Worm (Caenorhabditis elegans) whole organism, late embryonic: ENCODE results near the gene rga-5.
A peak's percentile ranks its signal among the peaks of the same experiment; 100 is the strongest.

ENCODE experiments used
- C38D4.7 ChIP-seq: fragments of 200-800 bp; sonication (Bioruptor generic); optimal IDR thresholded peaks from 2 replicates; lab custom pipeline; 2018; ENCODE audit warnings: mild to moderate bottlenecking, missing genetic modification characterization, moderate library complexity, missing compliant biosample characterization
- F13H6.1 ChIP-seq: sonication (generic microtip); optimal IDR thresholded peaks from 2 replicates; lab custom pipeline; 2016; ENCODE audit warnings: missing genetic modification characterization, missing compliant biosample characterization
- K02D7.2 ChIP-seq: sonication (generic microtip); optimal IDR thresholded peaks from 2 replicates; lab custom pipeline; 2017; ENCODE audit warnings: mild to moderate bottlenecking, missing genetic modification characterization, missing compliant biosample characterization
- K09A11.1 ChIP-seq: sonication (generic microtip); optimal IDR thresholded peaks from 2 replicates; lab custom pipeline; 2017; ENCODE audit warnings: antibody characterized with exemption, mild to moderate bottlenecking, missing genetic modification characterization, missing compliant biosample characterization; ENCODE audit not compliant: insufficient read depth
- T23F11.4 ChIP-seq: fragments of 200-800 bp; sonication (Bioruptor generic); optimal IDR thresholded peaks from 2 replicates; lab custom pipeline; 2018; ENCODE audit warnings: mild to moderate bottlenecking, missing genetic modification characterization, missing compliant biosample characterization
- Y22D7AL.16 ChIP-seq: sonication (generic microtip); optimal IDR thresholded peaks from 2 replicates; lab custom pipeline; 2016; ENCODE audit warnings: missing genetic modification characterization, missing compliant biosample characterization
- ahr-1 ChIP-seq: sonication (generic microtip); optimal IDR thresholded peaks from 2 replicates; lab custom pipeline; 2016; ENCODE audit warnings: missing genetic modification characterization, missing compliant biosample characterization
- ama-1 ChIP-seq: fragments of 150-350 bp; optimal IDR thresholded peaks from 2 replicates; lab custom pipeline; 2014
- ceh-14 ChIP-seq: sonication (generic microtip); optimal IDR thresholded peaks from 2 replicates; lab custom pipeline; 2016; ENCODE audit warnings: missing genotype, missing genetic modification characterization, missing compliant biosample characterization
- ceh-18 ChIP-seq: sonication (generic microtip); optimal IDR thresholded peaks from 2 replicates; lab custom pipeline; 2016; ENCODE audit warnings: missing genetic modification characterization, missing compliant biosample characterization
- ceh-30 ChIP-seq: fragments of 150-350 bp; optimal IDR thresholded peaks from 2 replicates; lab custom pipeline; 2014; ENCODE audit warnings: missing biosample characterization, missing genetic modification characterization
- ceh-31 ChIP-seq: sonication (generic microtip); optimal IDR thresholded peaks from 2 replicates; lab custom pipeline; 2016; ENCODE audit warnings: missing genetic modification characterization, missing compliant biosample characterization
- ceh-34 ChIP-seq: sonication (generic microtip); optimal IDR thresholded peaks from 2 replicates; lab custom pipeline; 2016; ENCODE audit warnings: mild to moderate bottlenecking, missing genetic modification characterization, missing compliant biosample characterization
- ceh-45 ChIP-seq: fragments of 200-800 bp; sonication (Bioruptor generic); IDR thresholded peaks from 2 replicates; pipeline ENCODE4 v1.3.6; 2022; ENCODE audit warnings: missing genetic modification reagents, missing genetic modification characterization, missing compliant biosample characterization
- ceh-48 ChIP-seq: sonication (generic microtip); optimal IDR thresholded peaks from 2 replicates; lab custom pipeline; 2016; ENCODE audit warnings: missing genetic modification characterization, inconsistent platforms, missing compliant biosample characterization
- ceh-6 ChIP-seq: fragments of 200-800 bp; sonication (Bioruptor generic); optimal IDR thresholded peaks from 2 replicates; lab custom pipeline; 2018; ENCODE audit warnings: mild to moderate bottlenecking, missing genetic modification characterization, missing compliant biosample characterization
- ceh-9 ChIP-seq: sonication (generic microtip); optimal IDR thresholded peaks from 2 replicates; lab custom pipeline; 2016; ENCODE audit warnings: mild to moderate bottlenecking, missing genetic modification characterization, inconsistent platforms, missing compliant biosample characterization
- che-1 ChIP-seq: sonication (generic microtip); optimal IDR thresholded peaks from 2 replicates; lab custom pipeline; 2016; ENCODE audit warnings: mild to moderate bottlenecking, missing genetic modification characterization, missing compliant biosample characterization
- dmd-4 ChIP-seq: sonication (generic microtip); optimal IDR thresholded peaks from 2 replicates; lab custom pipeline; 2016; ENCODE audit warnings: borderline replicate concordance, missing genetic modification characterization, missing compliant biosample characterization
- dve-1 ChIP-seq: sonication (generic microtip); optimal IDR thresholded peaks from 2 replicates; lab custom pipeline; 2017; ENCODE audit warnings: antibody characterized with exemption, mild to moderate bottlenecking, missing genetic modification characterization, missing compliant biosample characterization
- elt-2 ChIP-seq: sonication (generic microtip); optimal IDR thresholded peaks from 2 replicates; lab custom pipeline; 2016; ENCODE audit warnings: missing genetic modification reagents, missing genetic modification characterization, missing compliant biosample characterization
- ets-4 ChIP-seq: sonication (generic microtip); optimal IDR thresholded peaks from 2 replicates; lab custom pipeline; 2016; ENCODE audit warnings: missing genetic modification characterization, missing compliant biosample characterization
- eyg-1 ChIP-seq: sonication (generic microtip); optimal IDR thresholded peaks from 2 replicates; lab custom pipeline; 2016; ENCODE audit warnings: missing genotype, missing genetic modification characterization, missing compliant biosample characterization
- fax-1 ChIP-seq: sonication (generic microtip); optimal IDR thresholded peaks from 2 replicates; lab custom pipeline; 2016; ENCODE audit warnings: missing genotype, missing genetic modification characterization, missing compliant biosample characterization
- fkh-10 ChIP-seq: fragments of 150-350 bp; optimal IDR thresholded peaks from 2 replicates; lab custom pipeline; 2014; ENCODE audit warnings: missing biosample characterization, missing genetic modification reagents, missing genetic modification characterization
- gmeb-2 ChIP-seq: sonication (generic microtip); optimal IDR thresholded peaks from 2 replicates; lab custom pipeline; 2016; ENCODE audit warnings: missing genetic modification characterization, inconsistent platforms, missing compliant biosample characterization
- hlh-15 ChIP-seq: sonication (generic microtip); optimal IDR thresholded peaks from 2 replicates; lab custom pipeline; 2016; ENCODE audit warnings: missing genetic modification characterization, missing compliant biosample characterization
- hlh-30 ChIP-seq: sonication (generic microtip); optimal IDR thresholded peaks from 2 replicates; lab custom pipeline; 2017; ENCODE audit warnings: antibody characterized with exemption, missing genetic modification characterization, missing compliant biosample characterization; ENCODE audit not compliant: insufficient read depth
- hlh-8 ChIP-seq: sonication (generic microtip); optimal IDR thresholded peaks from 2 replicates; lab custom pipeline; 2016; ENCODE audit warnings: missing genotype, missing genetic modification characterization, missing compliant biosample characterization
- lin-11 ChIP-seq: fragments of 200-800 bp; sonication (Bioruptor generic); optimal IDR thresholded peaks from 2 replicates; lab custom pipeline; 2018; ENCODE audit warnings: mild to moderate bottlenecking, missing genetic modification characterization, missing compliant biosample characterization
- madf-2 ChIP-seq: sonication (generic microtip); optimal IDR thresholded peaks from 2 replicates; lab custom pipeline; 2017; ENCODE audit warnings: missing genetic modification characterization, missing compliant biosample characterization
- mec-3 ChIP-seq: sonication (generic microtip); optimal IDR thresholded peaks from 2 replicates; lab custom pipeline; 2016; ENCODE audit warnings: borderline replicate concordance, missing genetic modification characterization, missing compliant biosample characterization
- nfya-1 ChIP-seq: sonication (generic microtip); optimal IDR thresholded peaks from 2 replicates; lab custom pipeline; 2017; ENCODE audit warnings: missing genetic modification characterization, mild to moderate bottlenecking, missing compliant biosample characterization, antibody characterized with exemption, moderate library complexity
- nhr-11 ChIP-seq: fragments of 150-350 bp; optimal IDR thresholded peaks from 2 replicates; lab custom pipeline; 2014; ENCODE audit warnings: missing biosample characterization, missing genetic modification characterization
- nhr-232 ChIP-seq: sonication (generic microtip); optimal IDR thresholded peaks from 2 replicates; lab custom pipeline; 2016; ENCODE audit warnings: missing genetic modification characterization, missing compliant biosample characterization
- odd-2 ChIP-seq: sonication (generic microtip); optimal IDR thresholded peaks from 2 replicates; lab custom pipeline; 2017; ENCODE audit warnings: antibody characterized with exemption, mild to moderate bottlenecking, missing genetic modification characterization, missing compliant biosample characterization
- pag-3 ChIP-seq: sonication (generic microtip); optimal IDR thresholded peaks from 2 replicates; lab custom pipeline; 2016; ENCODE audit warnings: missing compliant biosample characterization, missing genetic modification characterization, borderline replicate concordance
- pat-9 ChIP-seq: fragments of 200-800 bp; sonication (Bioruptor generic); optimal IDR thresholded peaks from 2 replicates; lab custom pipeline; 2018; ENCODE audit warnings: mild to moderate bottlenecking, missing genetic modification characterization, moderate library complexity, missing compliant biosample characterization
- pax-1 ChIP-seq: fragments of 150-350 bp; optimal IDR thresholded peaks from 2 replicates; lab custom pipeline; 2014; ENCODE audit warnings: missing biosample characterization, missing genetic modification characterization
- pha-2 ChIP-seq: sonication (generic microtip); optimal IDR thresholded peaks from 2 replicates; lab custom pipeline; 2017; ENCODE audit warnings: mild to moderate bottlenecking, missing genetic modification characterization, missing compliant biosample characterization
- pha-4 ChIP-seq: fragments of 150-350 bp; optimal IDR thresholded peaks from 2 replicates; lab custom pipeline; 2018; ENCODE audit warnings: missing biosample characterization, missing genetic modification reagents, missing genetic modification characterization
- pqm-1 ChIP-seq: sonication (generic microtip); optimal IDR thresholded peaks from 2 replicates; lab custom pipeline; 2016; ENCODE audit warnings: missing genetic modification characterization, missing compliant biosample characterization
- pros-1 ChIP-seq: fragments of 150-350 bp; optimal IDR thresholded peaks from 2 replicates; lab custom pipeline; 2014; ENCODE audit warnings: missing biosample characterization, missing genetic modification reagents, missing genetic modification characterization
- ref-2 ChIP-seq: sonication (generic microtip); optimal IDR thresholded peaks from 2 replicates; lab custom pipeline; 2016; ENCODE audit warnings: missing genetic modification characterization, missing compliant biosample characterization
- rnt-1 ChIP-seq: sonication (generic microtip); optimal IDR thresholded peaks from 2 replicates; lab custom pipeline; 2016; ENCODE audit warnings: missing genetic modification characterization, missing compliant biosample characterization
- sdc-2 ChIP-seq: sonication (generic microtip); optimal IDR thresholded peaks from 2 replicates; lab custom pipeline; 2016; ENCODE audit warnings: missing genotype, missing genetic modification characterization, missing compliant biosample characterization
- sox-2 ChIP-seq: fragments of 200-800 bp; sonication (Bioruptor generic); IDR thresholded peaks from 2 replicates; pipeline ENCODE4 v1.3.6; 2022; ENCODE audit warnings: missing genetic modification reagents, missing genetic modification characterization, missing compliant biosample characterization
- sox-4 ChIP-seq: sonication (generic microtip); optimal IDR thresholded peaks from 2 replicates; lab custom pipeline; 2017; ENCODE audit warnings: mild to moderate bottlenecking, missing genetic modification characterization, inconsistent platforms, missing compliant biosample characterization
- tbx-7 ChIP-seq: sonication (generic microtip); optimal IDR thresholded peaks from 2 replicates; lab custom pipeline; 2016; ENCODE audit warnings: missing genotype, missing genetic modification characterization, missing compliant biosample characterization
- ttx-3 ChIP-seq: sonication (generic microtip); optimal IDR thresholded peaks from 2 replicates; lab custom pipeline; 2016; ENCODE audit warnings: missing genetic modification reagents, missing genetic modification characterization, missing compliant biosample characterization
- unc-42 ChIP-seq: sonication (generic microtip); optimal IDR thresholded peaks from 2 replicates; lab custom pipeline; 2016; ENCODE audit warnings: missing genotype, missing genetic modification characterization, missing compliant biosample characterization
- unc-86 ChIP-seq: sonication (generic microtip); optimal IDR thresholded peaks from 2 replicates; lab custom pipeline; 2016; ENCODE audit warnings: missing genetic modification characterization, missing compliant biosample characterization

rga-5 gene

ce11 chrIV:13887408-13888163, 59.9 kb downstream of the rga-5 start, which contains the start of gene lin-66:
lin-66 (plus strand) TSS chrIV:13888079.
- TF ChIP-seq pros-1 (tag; lab: Kevin White, UChicago), result peak; percentile 95
- peak; percentile 97 for TF ChIP-seq ceh-31 (tag; lab: Kevin White, UChicago)
- peak; percentile 74 for TF ChIP-seq ets-4 (tag; lab: Kevin White, UChicago)
- TF ChIP-seq gmeb-2 (tag; lab: Kevin White, UChicago), result no peak
- TF ChIP-seq fax-1 (tag; lab: Kevin White, UChicago), result peak; percentile 35
- TF ChIP-seq F13H6.1, result peak; percentile 79
- TF ChIP-seq dmd-4 (tag; lab: Kevin White, UChicago), result peak; percentile 58
- no peak for TF ChIP-seq pha-4 (tag; lab: Kevin White, UChicago)
- peak; percentile 62 for TF ChIP-seq ceh-6 (GFP tag; lab: Kevin White, UChicago)
- no peak for TF ChIP-seq nhr-11 (tag; lab: Kevin White, UChicago)
- TF ChIP-seq K09A11.1 (tag; lab: Kevin White, UChicago), result no peak
- TF ChIP-seq pax-1 (tag; lab: Kevin White, UChicago), result no peak
- no peak for TF ChIP-seq nhr-232 (tag; lab: Kevin White, UChicago)
- TF ChIP-seq tbx-7 (tag; lab: Kevin White, UChicago), result peak; percentile 42
- TF ChIP-seq ref-2 (tag; lab: Kevin White, UChicago), result peak; percentile 85
- TF ChIP-seq elt-2 (tag; lab: Kevin White, UChicago), result no peak
- TF ChIP-seq ceh-48 (tag; lab: Kevin White, UChicago), result peak; percentile 92
- peak; percentile 30 for TF ChIP-seq pat-9 (tag; lab: Kevin White, UChicago)
- peak; percentile 48 for TF ChIP-seq che-1 (tag; lab: Kevin White, UChicago)
- TF ChIP-seq pag-3, result no peak
- TF ChIP-seq eyg-1 (tag; lab: Kevin White, UChicago), result peak; percentile 86
- peak; percentile 74 for TF ChIP-seq sdc-2 (tag; lab: Kevin White, UChicago)
- TF ChIP-seq ceh-45 (GFP tag; lab: Robert Waterston, UW), result no peak
- peak; percentile 93 for TF ChIP-seq nfya-1 (tag; lab: Kevin White, UChicago)
- peak; percentile 94 for TF ChIP-seq ceh-34 (tag; lab: Kevin White, UChicago)
- no peak for TF ChIP-seq C38D4.7 (GFP tag; lab: Kevin White, UChicago)
- peak; percentile 90 for TF ChIP-seq rnt-1 (tag; lab: Kevin White, UChicago)
- peak; percentile 44 for TF ChIP-seq hlh-8 (tag; lab: Kevin White, UChicago)
- no peak for TF ChIP-seq mec-3 (tag; lab: Kevin White, UChicago)
- TF ChIP-seq madf-2 (tag; lab: Kevin White, UChicago), result peak; percentile 33
- peak; percentile 27 for TF ChIP-seq dve-1 (tag; lab: Kevin White, UChicago)
- TF ChIP-seq fkh-10 (GFP tag; lab: Kevin White, UChicago), result no peak
- TF ChIP-seq ama-1 (lab: Kevin White, UChicago), result no peak
- no peak for TF ChIP-seq hlh-15
- peak; percentile 59 for TF ChIP-seq pha-2 (tag; lab: Kevin White, UChicago)
- no peak for TF ChIP-seq Y22D7AL.16 (tag; lab: Kevin White, UChicago)
- TF ChIP-seq odd-2, result no peak
- peak; percentile 82 for TF ChIP-seq unc-42 (tag; lab: Kevin White, UChicago)
- no peak for TF ChIP-seq sox-4 (tag; lab: Kevin White, UChicago)
- no peak for TF ChIP-seq sox-2 (GFP tag; lab: Robert Waterston, UW)
- peak; percentile 51 for TF ChIP-seq unc-86 (tag; lab: Kevin White, UChicago)
- peak; percentile 97 for TF ChIP-seq ceh-18 (tag; lab: Kevin White, UChicago)
- no peak for TF ChIP-seq ahr-1
- no peak for TF ChIP-seq ceh-30
- no peak for TF ChIP-seq lin-11 (tag; lab: Kevin White, UChicago)
- no peak for TF ChIP-seq K02D7.2 (tag; lab: Kevin White, UChicago)
- TF ChIP-seq ceh-9, result no peak
- peak; percentile 91 for TF ChIP-seq ceh-14 (tag; lab: Kevin White, UChicago)
- TF ChIP-seq T23F11.4, result peak; percentile 69
- TF ChIP-seq ttx-3 (tag; lab: Kevin White, UChicago), result no peak
- TF ChIP-seq hlh-30 (tag; lab: Kevin White, UChicago), result peak; percentile 82
- peak; percentile 56 for TF ChIP-seq pqm-1
